Worm (Caenorhabditis elegans): Measurements from ENCODE around the gene smoc-1.

DNA sequence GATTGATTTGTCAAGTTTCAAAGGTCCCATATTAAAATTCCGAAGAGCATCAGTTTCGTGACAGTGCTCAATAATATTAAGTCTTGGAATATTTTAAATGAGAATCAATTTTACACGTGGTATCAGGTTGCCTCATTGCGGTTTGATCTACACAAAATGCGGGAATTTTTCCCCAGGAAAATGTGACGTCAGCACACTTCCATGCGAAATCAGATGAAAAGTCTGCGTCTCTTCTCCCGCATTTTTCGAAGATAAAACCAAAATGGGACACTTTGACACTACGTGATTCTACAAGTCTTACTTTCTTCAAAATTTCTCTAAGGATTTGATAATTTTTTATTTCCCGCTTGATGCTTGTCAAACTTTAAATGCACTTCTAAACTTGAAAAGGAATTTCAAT is 34.6 kb upstream of the smoc-1 start:
- TF ChIP-seq snpc-3.4 (tag; optimal IDR thresholded peaks at IDR 0.05) (no peak), ama-1 (optimal IDR thresholded peaks at IDR 0.05) (no peak), ama-1 (GFP tag; optimal IDR thresholded peaks at IDR 0.05) (no peak), nfya-1 (tag; optimal IDR thresholded peaks at IDR 0.05; ENCODE audit: borderline replicate concordance, insufficient read depth) (no peak), sdz-38 (tag; optimal IDR thresholded peaks at IDR 0.05) (no peak), F23B12.7 (tag; optimal IDR thresholded peaks at IDR 0.05; ENCODE audit: insufficient read depth) (no peak), K11D2.4 (GFP tag; IDR thresholded peaks at IDR 0.05) (no peak), pha-4 (tag; optimal IDR thresholded peaks at IDR 0.05) (no peak), F55B11.4 (tag; optimal IDR thresholded peaks at IDR 0.05; ENCODE audit: borderline replicate concordance, insufficient read depth) (no peak), T26A5.8 (tag; optimal IDR thresholded peaks at IDR 0.05) (no peak)
